Worm (Caenorhabditis elegans) whole organism, midembryonic: ENCODE results near the gene T25G12.3.

ENCODE experiments used
- T22C8.4 ChIP-seq: fragments of 200-800 bp; sonication (Bioruptor generic); IDR thresholded peaks from 2 replicates; pipeline ENCODE4 v1.3.6; 2022; ENCODE audit warnings: missing genetic modification characterization, missing compliant biosample characterization
- cog-1 ChIP-seq: sonication (generic microtip); optimal IDR thresholded peaks from 2 replicates; lab custom pipeline; 2016; ENCODE audit warnings: missing genetic modification characterization, missing compliant biosample characterization
- flt-1 ChIP-seq: fragments of 200-800 bp; sonication (Bioruptor generic); IDR thresholded peaks from 2 replicates; pipeline ENCODE4 v1.3.6; 2022; ENCODE audit warnings: missing genetic modification characterization, missing compliant biosample characterization
- klf-2 ChIP-seq: fragments of 200-800 bp; sonication (Bioruptor generic); conservative IDR thresholded peaks from 2 replicates; pipeline ENCODE4 v1.3.6; 2022; ENCODE audit warnings: missing genetic modification reagents, missing genetic modification characterization, missing compliant biosample characterization
- med-1 ChIP-seq: sonication (generic microtip); optimal IDR thresholded peaks from 2 replicates; lab custom pipeline; 2017; ENCODE audit warnings: missing genetic modification characterization, mild to moderate bottlenecking, missing compliant biosample characterization, antibody characterized with exemption, missing genetic modification reagents; ENCODE audit not compliant: insufficient read depth
- ref-1 ChIP-seq: fragments of 200-800 bp; sonication (Bioruptor generic); conservative IDR thresholded peaks from 2 replicates; pipeline ENCODE4 v1.3.6; 2022; ENCODE audit warnings: missing genetic modification reagents, missing genetic modification characterization, missing compliant biosample characterization
- tab-1 ChIP-seq: fragments of 200-800 bp; sonication (Bioruptor generic); IDR thresholded peaks from 2 replicates; pipeline ENCODE4 v1.3.6; 2022; ENCODE audit warnings: missing genetic modification characterization, missing compliant biosample characterization
- ztf-23 ChIP-seq: fragments of 200-800 bp; sonication (Bioruptor generic); IDR thresholded peaks from 2 replicates; pipeline ENCODE4 v1.3.6; 2022; ENCODE audit warnings: missing genetic modification reagents, missing genetic modification characterization, missing compliant biosample characterization
- ztf-29 ChIP-seq: fragments of 200-800 bp; sonication (Bioruptor generic); IDR thresholded peaks from 2 replicates; pipeline ENCODE4 v1.3.6; 2022; ENCODE audit warnings: missing genetic modification reagents, missing genetic modification characterization, missing compliant biosample characterization

T25G12.3 gene

DNA sequence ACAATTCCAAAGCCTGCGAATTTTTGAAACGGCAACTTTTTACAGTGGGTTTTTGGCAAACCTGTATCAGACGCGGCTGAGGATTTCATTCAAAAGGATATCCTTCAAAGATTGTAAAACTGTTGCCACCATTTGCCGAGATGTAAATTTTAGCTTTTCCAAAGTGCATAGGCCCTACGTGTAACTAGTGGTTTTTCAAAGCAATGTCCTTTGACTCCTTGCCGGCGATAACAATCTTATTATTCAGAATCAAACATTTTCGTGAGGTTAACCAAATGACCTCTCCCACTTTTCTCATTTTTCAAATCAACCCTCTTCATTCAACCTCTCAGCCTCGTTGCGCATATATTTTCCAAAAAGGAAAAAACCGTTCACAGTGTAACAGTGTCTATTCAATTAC lies at the start of gene T25G12.3:
Gene T25G12.3, plus strand, starts transcription at position 301 of the 400 bp plus-strand sequence.
- TF ChIP-seq klf-2 (GFP tag; lab: Robert Waterston, UW) (no peak), ztf-23 (GFP tag; lab: Robert Waterston, UW) (no peak), flt-1 (GFP tag; lab: Robert Waterston, UW) (no peak), tab-1 (GFP tag; lab: Robert Waterston, UW) (no peak), ztf-29 (GFP tag; lab: Robert Waterston, UW) (no peak)

DNA sequence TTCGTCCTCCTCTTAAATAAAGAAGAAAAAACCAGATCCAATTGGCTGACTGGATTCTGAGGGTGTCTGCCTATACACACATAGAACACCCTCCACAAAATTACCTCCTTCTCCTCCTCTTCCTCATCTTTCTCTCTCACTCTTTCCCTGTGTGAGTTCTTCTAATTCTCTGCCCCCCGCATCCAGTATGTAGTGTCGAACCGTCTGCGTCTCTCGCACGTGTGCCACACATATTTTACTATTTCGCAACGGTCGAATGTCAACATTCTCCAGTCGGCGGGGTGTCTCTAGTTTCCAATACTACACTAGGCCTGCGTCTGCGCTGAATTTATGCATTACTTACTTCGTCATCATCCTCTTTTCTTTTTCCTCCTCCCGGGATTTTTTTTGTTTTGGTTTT lies 47.1 kb upstream of the T25G12.3 start:
- TF ChIP-seq flt-1 (GFP tag; lab: Robert Waterston, UW): 0 out of 2 replicates have a peak, but pooled peaks have one; percentile 47
- TF ChIP-seq T22C8.4 (GFP tag; lab: Robert Waterston, UW): no peak
- peak; percentile 53 for TF ChIP-seq cog-1 (tag; lab: Kevin White, UChicago)

DNA sequence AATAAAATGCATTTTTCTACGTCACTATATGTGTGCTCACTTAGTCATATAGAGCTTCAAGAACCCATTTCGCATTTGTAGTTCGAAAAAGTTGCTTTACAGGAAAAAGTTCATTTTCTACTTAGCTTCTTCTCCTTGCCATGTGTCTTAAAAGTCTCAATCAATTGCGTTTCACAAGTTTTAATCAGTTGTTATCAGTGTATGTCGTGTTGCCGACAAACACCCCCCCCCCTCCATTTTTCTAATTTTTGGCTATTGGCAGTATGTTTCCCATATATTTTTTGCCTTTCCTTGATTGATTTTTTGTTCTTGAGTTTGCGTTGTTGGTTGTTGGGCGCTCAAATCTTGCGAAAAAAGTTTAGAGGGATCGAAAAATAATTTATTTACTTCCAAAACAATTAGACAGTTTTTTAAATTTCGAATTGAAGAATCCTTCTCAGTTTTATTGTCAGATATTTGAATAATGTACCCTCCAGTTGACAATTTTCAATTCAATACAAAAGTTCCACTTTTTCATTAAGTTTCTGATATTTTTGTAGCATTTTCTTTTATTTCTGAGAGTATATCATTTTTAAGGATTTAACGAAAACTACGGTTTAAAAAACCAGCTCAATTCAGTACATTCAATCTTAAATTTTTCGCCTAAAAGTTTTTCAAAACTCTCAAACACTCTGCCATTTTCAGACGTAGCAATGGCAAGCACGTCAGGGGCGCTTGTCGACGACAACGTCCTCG lies 45.6 kb upstream of the T25G12.3 start, which contains the start of gene sid-3:
Gene sid-3, plus strand, starts transcription at position 685 of the 735 bp plus-strand sequence.
- no peak for TF ChIP-seq cog-1 (tag; lab: Kevin White, UChicago)
- no peak for TF ChIP-seq med-1
- TF ChIP-seq T22C8.4 (GFP tag; lab: Robert Waterston, UW): no peak
- TF ChIP-seq flt-1 (GFP tag; lab: Robert Waterston, UW): no peak
- no peak for TF ChIP-seq tab-1 (GFP tag; lab: Robert Waterston, UW)
- TF ChIP-seq ztf-29 (GFP tag; lab: Robert Waterston, UW): no peak
- TF ChIP-seq ref-1 (GFP tag; lab: Robert Waterston, UW): no peak
- TF ChIP-seq klf-2 (GFP tag; lab: Robert Waterston, UW): no peak
- no peak for TF ChIP-seq ztf-23 (GFP tag; lab: Robert Waterston, UW)

DNA sequence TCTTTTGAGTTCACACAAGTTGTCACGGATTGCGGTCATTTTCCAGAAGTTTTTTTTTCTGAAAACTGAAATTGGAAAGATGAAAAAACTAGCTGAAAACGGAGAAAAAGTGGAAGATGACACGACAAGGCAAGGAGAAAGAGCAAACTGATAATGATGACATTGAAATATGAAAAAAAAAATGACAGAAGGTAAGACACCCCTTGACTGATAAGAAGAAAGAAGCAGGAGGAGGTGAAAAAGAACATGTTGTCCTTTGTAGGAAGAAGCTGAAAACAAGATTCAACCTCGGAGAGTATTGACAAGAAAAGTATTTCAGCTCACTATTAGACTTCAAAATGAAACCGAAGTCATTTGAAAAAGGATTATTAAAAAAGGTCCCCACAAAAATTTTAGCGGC lies 36.4 kb upstream of the T25G12.3 start, which contains the start of gene B0302.5:
Gene B0302.5, minus strand, starts transcription at position 58 of the 400 bp plus-strand sequence.
- TF ChIP-seq tab-1 (GFP tag; lab: Robert Waterston, UW) (no peak), cog-1 (tag; lab: Kevin White, UChicago) (no peak), ztf-23 (GFP tag; lab: Robert Waterston, UW) (no peak), ztf-29 (GFP tag; lab: Robert Waterston, UW) (no peak), flt-1 (GFP tag; lab: Robert Waterston, UW) (no peak), T22C8.4 (GFP tag; lab: Robert Waterston, UW) (no peak), med-1 (no peak), ref-1 (GFP tag; lab: Robert Waterston, UW) (no peak), klf-2 (GFP tag; lab: Robert Waterston, UW) (no peak)

DNA sequence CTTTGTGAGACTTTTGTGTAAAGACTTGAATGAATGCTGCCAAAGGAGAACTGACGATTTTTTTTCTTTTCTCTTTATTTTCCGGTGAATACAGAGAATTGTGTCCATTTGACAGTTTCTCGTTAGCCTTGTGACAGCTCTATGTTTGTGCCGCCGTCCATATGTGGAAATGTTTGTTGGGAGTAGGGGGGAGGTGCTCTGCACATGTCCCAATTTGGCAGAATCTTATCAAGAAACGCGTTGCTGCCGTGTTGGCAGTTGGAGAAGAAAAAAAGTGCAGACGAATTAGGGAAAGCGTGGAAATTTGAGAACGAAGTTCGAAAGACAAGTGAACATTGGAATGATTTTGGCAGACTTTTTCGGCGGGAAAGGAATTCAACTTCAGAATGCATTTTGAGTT lies 33.6 kb upstream of the T25G12.3 start:
- no peak for TF ChIP-seq med-1
- TF ChIP-seq klf-2 (GFP tag; lab: Robert Waterston, UW): no peak
- no peak for TF ChIP-seq flt-1 (GFP tag; lab: Robert Waterston, UW)

DNA sequence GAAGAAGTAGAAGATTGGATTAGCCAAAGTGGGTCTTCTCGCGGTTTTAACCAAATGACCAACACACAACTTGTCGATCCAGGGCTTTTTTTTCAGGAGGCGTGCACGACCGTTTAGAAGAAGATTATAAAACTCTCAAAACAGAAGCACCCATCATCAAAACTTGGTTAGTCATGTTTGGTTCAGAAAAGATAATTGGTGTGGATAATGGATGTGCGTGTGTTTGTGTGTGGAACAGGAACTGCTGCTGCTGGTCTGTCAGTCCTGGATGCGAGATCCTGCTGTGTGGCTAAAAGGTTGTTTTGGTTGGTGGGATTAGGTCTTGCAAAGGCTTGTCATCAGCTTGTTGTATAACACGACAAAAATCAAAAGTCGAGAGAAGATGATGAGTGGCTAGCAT lies 28.0 kb upstream of the T25G12.3 start:
- no peak for TF ChIP-seq ztf-23 (GFP tag; lab: Robert Waterston, UW)
- no peak for TF ChIP-seq med-1
- TF ChIP-seq ref-1 (GFP tag; lab: Robert Waterston, UW): no peak
- TF ChIP-seq flt-1 (GFP tag; lab: Robert Waterston, UW): no peak
- no peak for TF ChIP-seq ztf-29 (GFP tag; lab: Robert Waterston, UW)
- no peak for TF ChIP-seq tab-1 (GFP tag; lab: Robert Waterston, UW)
- no peak for TF ChIP-seq cog-1 (tag; lab: Kevin White, UChicago)
- no peak for TF ChIP-seq klf-2 (GFP tag; lab: Robert Waterston, UW)
- TF ChIP-seq T22C8.4 (GFP tag; lab: Robert Waterston, UW): no peak

DNA sequence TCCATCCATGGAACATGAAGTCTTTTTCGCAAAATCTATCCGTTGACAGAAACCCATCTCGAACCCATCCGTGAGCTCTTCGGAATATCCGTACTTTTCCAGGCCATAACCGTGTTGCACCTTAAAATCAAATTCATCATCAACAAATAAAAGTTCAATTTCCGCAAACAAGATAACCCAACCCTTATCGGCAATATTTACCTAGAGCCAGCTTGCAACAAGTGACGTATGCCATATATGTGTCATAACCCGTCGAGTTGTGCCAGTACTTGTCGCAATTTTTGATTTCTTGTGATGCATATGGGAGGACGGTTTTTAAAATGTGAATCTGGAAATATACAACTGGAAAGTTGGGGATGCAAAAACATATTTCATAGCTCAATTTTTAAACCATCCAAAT lies 25.6 kb upstream of the T25G12.3 start:
- TF ChIP-seq T22C8.4 (GFP tag; lab: Robert Waterston, UW): no peak
- no peak for TF ChIP-seq med-1
- TF ChIP-seq klf-2 (GFP tag; lab: Robert Waterston, UW): no peak
- TF ChIP-seq ref-1 (GFP tag; lab: Robert Waterston, UW): no peak
- TF ChIP-seq ztf-29 (GFP tag; lab: Robert Waterston, UW): no peak
- no peak for TF ChIP-seq ztf-23 (GFP tag; lab: Robert Waterston, UW)
- no peak for TF ChIP-seq cog-1 (tag; lab: Kevin White, UChicago)
- no peak for TF ChIP-seq tab-1 (GFP tag; lab: Robert Waterston, UW)
- no peak for TF ChIP-seq flt-1 (GFP tag; lab: Robert Waterston, UW)

DNA sequence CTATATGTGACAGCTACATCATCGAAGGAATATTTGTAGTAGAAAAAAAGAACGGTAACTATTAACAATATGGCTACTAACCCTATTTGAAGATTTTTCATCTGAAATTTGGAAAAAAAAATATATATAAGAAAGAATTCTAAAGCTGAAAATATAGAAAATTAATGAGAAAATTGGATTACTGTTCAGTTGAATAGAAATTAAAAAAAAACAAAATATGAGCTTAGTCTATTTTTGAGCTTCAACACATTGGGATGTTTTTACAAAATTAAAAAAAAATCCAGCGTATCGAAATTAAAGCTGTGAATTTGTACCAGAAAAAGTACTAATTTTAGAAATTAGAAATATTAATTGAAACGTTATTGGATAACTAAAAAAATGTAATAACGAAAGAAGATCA lies 22.2 kb upstream of the T25G12.3 start, which contains the start of gene T08G2.2:
Gene T08G2.2, minus strand, starts transcription at position 101 of the 400 bp plus-strand sequence.
- TF ChIP-seq ztf-23 (GFP tag; lab: Robert Waterston, UW): no peak
- no peak for TF ChIP-seq cog-1 (tag; lab: Kevin White, UChicago)
- TF ChIP-seq T22C8.4 (GFP tag; lab: Robert Waterston, UW): no peak
- no peak for TF ChIP-seq klf-2 (GFP tag; lab: Robert Waterston, UW)
- TF ChIP-seq tab-1 (GFP tag; lab: Robert Waterston, UW): no peak
- no peak for TF ChIP-seq flt-1 (GFP tag; lab: Robert Waterston, UW)
- no peak for TF ChIP-seq ztf-29 (GFP tag; lab: Robert Waterston, UW)
- TF ChIP-seq ref-1 (GFP tag; lab: Robert Waterston, UW): no peak

DNA sequence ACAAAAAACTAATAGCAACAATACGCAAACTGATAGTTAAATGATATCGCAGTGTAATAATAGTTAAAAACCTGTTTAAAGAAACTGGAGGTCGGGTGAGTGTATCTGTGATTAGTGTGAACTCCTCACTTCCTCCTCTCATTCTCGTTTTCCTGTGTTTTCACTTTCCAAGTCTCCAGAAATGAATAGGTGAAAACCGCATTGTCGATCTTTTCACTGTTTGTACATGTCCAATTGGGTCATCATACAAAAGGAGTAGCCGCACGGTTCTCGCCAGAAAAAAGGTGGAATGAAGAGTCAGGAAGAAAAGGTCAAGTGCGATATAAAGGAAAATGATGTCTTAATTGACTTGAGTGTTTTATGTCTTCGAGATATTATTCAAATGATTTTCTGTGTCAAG lies 19.9 kb upstream of the T25G12.3 start:
- no peak for TF ChIP-seq ztf-29 (GFP tag; lab: Robert Waterston, UW)

DNA sequence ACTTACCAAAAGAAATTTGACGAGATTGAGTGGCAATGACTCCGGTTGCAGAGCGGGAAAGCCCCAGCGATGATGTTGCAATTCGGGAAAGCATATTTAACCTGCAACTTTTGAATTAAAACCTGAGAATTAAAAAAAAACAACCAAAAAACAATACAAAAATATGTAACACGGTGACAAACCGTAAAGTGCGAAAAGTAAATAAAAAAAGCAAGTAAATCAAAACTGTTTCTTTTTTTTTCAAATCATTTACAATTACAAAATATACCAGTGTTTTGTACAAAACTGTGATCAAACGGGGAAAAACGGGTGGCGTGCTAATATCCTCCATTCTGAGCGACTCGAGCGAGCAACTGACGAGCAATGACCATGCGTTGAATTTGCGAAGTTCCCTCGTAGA lies 16.6 kb upstream of the T25G12.3 start, which contains the start of gene acdh-10:
Gene acdh-10, minus strand, starts transcription at position 101 of the 400 bp plus-strand sequence.
- TF ChIP-seq klf-2 (GFP tag; lab: Robert Waterston, UW): no peak
- no peak for TF ChIP-seq tab-1 (GFP tag; lab: Robert Waterston, UW)
- no peak for TF ChIP-seq T22C8.4 (GFP tag; lab: Robert Waterston, UW)
- no peak for TF ChIP-seq ref-1 (GFP tag; lab: Robert Waterston, UW)
- no peak for TF ChIP-seq ztf-29 (GFP tag; lab: Robert Waterston, UW)
- no peak for TF ChIP-seq flt-1 (GFP tag; lab: Robert Waterston, UW)
